Fruit fly (Drosophila melanogaster) S2 (cell line): ENCODE results near the gene CG4073.

Experiments
- CG8478 ChIP-seq: fragments of >200 bp; optimal IDR thresholded peaks from 2 replicates; lab custom pipeline; 2018
- CTCF ChIP-seq, 2 experiments: fragments of >200 bp; optimal IDR thresholded peaks; 2 replicates each; lab custom pipeline; 2018

The CG4073 gene

DNA sequence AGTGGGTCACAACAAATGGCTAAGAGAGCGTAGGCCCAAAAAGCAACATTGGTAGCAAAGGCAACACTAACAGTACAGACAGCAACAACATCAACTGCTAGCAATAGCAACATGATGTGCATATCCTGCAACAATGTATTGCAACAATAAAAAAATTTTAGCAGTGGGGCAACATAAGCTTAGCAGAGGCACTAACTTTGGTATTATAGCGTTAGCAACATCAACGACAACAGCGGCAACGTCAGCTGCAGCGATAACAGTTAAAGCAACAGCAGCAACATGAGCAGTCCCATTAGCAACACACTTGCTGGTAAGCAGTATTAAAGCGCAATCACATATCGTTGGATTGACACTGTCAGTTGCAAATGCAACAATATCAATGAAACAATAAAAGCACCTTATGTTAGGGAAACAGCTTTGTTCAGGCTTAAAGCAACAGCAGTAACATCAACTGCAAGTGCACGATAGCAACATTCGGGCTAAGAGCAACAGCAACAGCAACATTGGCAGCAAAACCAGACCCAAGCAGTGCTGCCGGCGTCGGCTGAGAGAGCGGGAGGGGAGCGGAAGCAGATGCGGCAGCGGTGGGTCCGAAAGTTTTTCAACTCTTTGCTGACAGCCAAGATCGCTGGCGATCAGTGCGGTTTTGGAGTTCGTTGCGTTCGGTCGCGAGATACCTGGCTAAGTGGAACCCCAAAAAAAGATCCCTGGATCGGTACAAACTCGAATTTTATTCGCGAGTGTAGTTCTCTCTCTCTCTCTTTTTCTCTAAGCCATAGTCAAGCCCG is 28.1 kb upstream of the CG4073 start, which contains the start of gene Skel:
Gene Skel (plus strand): TSS at position 637 of the 788 bp plus-strand sequence.
- TF ChIP-seq CTCF (optimal IDR thresholded peaks at IDR 0.05; lab: Kevin White, UChicago): no peak
- no peak for TF ChIP-seq CG8478 (lab: Kevin White, UChicago)

DNA sequence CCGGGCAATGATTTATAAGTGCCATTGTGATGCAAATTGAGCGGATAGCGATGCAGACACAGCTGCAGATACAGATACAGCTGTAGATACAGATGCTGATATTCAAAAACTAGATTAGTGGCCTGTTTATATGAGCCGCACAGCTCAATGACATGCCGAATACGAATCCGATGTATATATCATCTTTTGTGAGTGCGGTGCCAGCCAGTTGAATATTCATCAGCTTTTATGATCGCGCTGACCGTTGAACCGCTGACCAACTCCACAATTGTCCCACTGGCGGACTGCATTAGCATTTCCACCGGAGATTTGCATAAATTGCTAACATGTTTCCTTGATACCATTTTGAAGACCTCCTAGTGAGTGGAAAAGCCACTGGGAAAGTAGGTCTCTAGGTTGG is 27.3 kb upstream of the CG4073 start:
- TF ChIP-seq CTCF (optimal IDR thresholded peaks at IDR 0.05; lab: Kevin White, UChicago) (no peak), CG8478 (lab: Kevin White, UChicago) (no peak)

DNA sequence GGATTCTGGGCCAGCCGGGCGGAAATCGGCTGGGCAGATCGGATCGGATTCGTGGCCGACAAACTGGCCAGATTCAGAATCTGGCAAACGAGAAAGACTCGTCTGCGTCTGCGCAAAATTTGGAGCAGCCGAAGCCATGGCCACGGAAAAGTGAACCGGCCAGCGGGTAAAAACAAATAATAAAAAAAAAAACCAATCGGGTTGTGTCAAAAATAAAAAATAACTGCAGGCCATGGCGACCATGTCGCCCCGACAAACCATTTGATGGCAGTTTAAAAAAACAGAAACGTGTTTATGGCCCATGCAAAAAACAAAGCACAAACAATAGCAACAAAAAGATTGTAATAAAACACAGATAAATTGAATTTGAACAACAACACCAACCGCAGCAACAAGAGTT is 26.4 kb upstream of the CG4073 start:
- TF ChIP-seq CG8478 (lab: Kevin White, UChicago): no peak
- no peak for TF ChIP-seq CTCF (optimal IDR thresholded peaks at IDR 0.05; lab: Kevin White, UChicago)

DNA sequence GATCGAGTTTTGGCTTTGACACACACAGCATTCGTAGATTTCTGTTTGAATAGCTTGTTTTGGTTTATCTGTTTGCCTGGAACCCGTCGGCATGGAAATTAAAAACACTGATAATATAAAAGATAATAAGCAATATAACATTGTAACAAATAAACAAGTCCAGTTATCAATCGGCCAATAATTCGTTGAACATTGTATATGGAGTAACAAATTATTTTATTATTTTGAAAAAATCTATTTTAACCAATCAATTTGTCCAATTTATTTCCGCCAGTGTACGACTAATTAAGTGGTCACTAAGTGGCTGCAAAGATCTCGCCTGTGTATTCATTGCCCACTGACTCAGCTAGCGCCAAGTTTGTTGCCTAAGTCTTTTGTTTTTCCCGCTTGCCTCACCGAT is 25.8 kb upstream of the CG4073 start:
- TF ChIP-seq CG8478 (lab: Kevin White, UChicago) (no peak), CTCF (optimal IDR thresholded peaks at IDR 0.05; lab: Kevin White, UChicago) (no peak)

DNA sequence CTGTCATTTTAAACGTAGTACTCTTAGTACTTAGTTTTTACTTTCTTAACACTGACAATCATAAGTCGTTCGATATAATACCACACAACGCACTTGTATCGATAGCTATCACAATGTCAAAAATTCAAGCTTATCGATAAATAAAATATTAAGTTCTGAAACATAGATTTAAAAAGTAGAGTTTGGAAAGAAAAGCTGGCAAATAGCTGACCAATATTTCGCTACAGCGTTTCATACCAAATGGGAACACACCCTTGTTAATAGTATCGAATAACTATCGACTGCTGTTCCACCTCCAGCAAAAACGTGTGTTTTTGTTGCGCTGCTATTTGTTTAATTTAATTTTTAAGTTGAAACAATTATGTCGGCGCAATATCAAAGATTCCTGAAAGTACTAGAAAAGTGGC is 18.2 kb upstream of the CG4073 start, which contains the start of the genes pug, CG14683 and CG46459:
Gene pug (plus strand): TSS at position 164 of the 407 bp plus-strand sequence.
Gene CG14683 (plus strand): TSS at position 277 of the 407 bp plus-strand sequence.
Gene CG46459 (plus strand): TSS at position 277 of the 407 bp plus-strand sequence.
- TF ChIP-seq CTCF (optimal IDR thresholded peaks at IDR 0.05; lab: Kevin White, UChicago) (no peak), CG8478 (lab: Kevin White, UChicago) (no peak)

DNA sequence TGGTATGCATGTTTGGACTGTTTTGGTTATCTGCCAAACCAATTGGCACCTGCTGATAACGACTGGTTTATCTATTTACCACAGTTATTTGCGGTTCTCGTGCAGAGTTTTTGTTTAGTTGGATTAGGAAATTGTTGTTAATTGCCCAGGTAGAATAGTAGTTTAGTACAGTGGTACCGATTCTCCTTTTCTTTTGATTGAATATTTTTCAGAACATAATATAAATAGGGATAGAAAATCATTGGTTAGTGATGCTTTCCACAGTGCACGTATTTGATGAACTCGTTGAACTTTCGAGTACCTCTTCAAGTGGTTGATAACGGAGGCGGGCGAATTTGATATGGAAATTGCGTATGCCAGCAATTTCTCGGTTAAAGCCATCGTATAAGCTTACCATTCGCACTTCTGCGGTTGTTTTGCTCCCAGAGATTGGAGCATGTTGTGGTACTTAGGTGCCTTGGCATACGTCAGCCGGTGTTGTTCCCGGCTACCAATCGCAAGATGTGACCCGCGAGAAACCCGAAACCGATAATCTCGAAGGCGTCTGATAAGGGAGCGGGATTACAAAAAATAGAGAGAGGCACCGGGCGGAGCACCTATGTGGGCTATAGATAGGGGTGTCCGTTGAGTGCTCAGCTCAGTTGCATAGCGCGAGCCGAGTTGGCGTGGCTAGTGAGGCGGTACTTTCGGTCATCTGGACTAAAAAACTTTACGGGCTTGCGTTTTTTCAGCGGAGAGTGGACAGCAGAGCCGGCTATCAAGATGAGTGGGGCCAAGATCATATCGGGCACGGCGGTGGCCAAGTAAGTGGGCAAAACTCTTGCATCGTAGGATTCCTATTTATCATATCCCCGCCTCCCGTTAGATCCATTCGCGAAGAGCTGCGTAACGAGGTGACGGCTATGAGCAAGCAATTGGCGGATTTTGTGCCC is 15.3 kb upstream of the CG4073 start:
- TF ChIP-seq CG8478 (lab: Kevin White, UChicago) (no peak), CTCF (optimal IDR thresholded peaks at IDR 0.05; lab: Kevin White, UChicago) (no peak)

DNA sequence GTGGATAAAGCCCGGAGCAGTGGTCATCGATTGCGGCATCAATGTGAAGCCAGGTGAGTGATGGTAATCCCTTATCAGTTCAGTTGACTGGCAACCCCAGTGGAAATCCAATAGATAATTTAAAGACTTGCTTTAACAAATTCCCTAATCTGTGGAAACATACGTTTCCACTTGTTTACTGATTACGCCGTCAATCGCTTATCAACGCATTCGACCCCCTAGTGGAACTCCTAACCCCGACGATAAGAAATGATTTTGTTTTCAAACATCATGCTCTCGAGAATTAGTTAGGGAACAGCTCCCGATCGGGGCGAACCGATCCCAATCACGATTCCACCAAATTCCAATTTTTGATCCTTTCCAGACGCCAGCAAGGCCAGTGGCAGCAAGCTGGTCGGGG is 14.0 kb upstream of the CG4073 start:
- TF ChIP-seq CG8478 (lab: Kevin White, UChicago) (no peak), CTCF (optimal IDR thresholded peaks at IDR 0.05; lab: Kevin White, UChicago) (no peak)

DNA sequence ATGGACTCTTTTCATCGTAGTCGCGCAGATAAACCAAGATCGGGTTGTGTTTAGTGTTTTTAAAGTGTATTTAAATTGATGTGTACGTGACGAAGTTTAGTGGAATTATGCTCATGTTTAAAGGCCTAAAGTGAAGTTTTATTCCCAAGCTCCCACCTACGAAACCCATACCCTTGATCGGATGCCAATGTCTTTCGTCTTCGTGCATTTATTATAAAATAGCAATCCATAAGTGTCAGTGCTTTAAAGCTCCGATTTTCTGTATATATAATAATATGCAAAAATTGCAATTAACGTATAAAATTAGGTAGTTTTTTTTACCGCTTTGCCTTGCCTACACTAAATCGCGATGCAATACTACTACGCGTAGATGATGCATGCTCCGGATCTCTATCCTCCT is 9.6 kb upstream of the CG4073 start, which contains the start of gene CG31391:
Gene CG31391 (minus strand): TSS at position 101 of the 400 bp plus-strand sequence.
- TF ChIP-seq CG8478 (lab: Kevin White, UChicago): no peak
- no peak for TF ChIP-seq CTCF (optimal IDR thresholded peaks at IDR 0.05; lab: Kevin White, UChicago)

DNA sequence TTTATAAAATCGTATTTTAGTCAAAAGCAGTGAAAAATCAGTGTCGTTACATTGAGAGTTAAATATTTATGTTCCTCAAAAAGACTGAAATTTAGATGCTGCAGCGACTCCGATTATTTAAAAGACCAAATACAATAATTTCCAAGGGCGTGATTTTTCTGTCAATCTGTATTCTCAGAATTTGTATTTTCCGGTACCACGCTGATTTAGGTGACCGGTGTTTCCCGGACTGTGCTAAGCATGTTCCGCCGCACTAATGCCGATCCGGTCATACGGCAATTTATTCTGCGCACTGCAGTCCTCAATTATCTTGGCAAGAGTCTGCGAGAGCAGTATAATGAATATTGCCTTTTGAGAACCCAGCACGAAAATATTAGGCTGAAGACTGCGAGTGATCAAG is 7.8 kb upstream of the CG4073 start, which contains the start of the genes CG31467 and CG14684:
Gene CG31467 (minus strand): TSS at position 101 of the 400 bp plus-strand sequence.
Gene CG14684 (plus strand): TSS at position 212 of the 400 bp plus-strand sequence.
- TF ChIP-seq CG8478 (lab: Kevin White, UChicago) (no peak), CTCF (optimal IDR thresholded peaks at IDR 0.05; lab: Kevin White, UChicago) (no peak)

DNA sequence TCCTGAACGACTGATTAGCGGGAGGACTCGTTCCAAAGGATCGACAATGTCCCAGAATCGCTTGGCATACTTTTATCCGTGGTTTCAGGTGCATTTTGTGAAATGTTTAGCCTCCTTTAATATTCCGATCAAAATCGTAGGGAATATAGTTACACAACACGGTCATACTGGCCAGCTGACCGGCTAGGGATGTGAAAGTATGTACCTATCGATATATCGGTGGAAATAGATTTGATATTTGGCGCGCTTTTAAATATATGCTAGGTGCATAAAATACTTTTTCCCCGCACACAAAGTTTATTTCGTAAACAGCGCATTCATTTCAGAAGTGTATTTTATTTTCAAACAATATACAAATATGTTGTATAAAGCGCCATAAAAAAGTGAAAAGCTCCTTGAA is 6.4 kb upstream of the CG4073 start, which contains the start of gene CG31278:
Gene CG31278 (minus strand): TSS at position 172 of the 400 bp plus-strand sequence.
- no peak for TF ChIP-seq CTCF (optimal IDR thresholded peaks at IDR 0.05; lab: Kevin White, UChicago)
- no peak for TF ChIP-seq CG8478 (lab: Kevin White, UChicago)

DNA sequence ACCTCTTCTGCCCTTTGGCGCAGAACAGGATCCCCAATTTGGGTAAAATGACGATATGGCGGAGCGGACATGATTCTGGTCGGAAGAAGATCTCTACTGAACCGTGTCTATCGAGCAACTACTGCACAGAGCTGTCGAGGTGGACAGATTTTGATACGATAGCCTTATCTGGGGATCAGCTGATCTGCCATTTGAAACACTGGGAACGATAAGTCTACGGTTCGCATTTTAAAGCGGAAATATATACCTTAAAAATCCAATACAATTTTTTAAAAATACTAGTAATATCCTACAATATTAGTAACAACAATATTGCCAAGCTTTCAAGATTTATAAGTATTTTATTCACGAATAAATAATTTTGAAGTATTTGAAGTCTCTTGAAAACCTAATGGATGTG is 5.3 kb upstream of the CG4073 start, which contains the start of gene CG31373:
Gene CG31373 (minus strand): TSS at position 101 of the 400 bp plus-strand sequence.
- TF ChIP-seq CG8478 (lab: Kevin White, UChicago) (no peak), CTCF (optimal IDR thresholded peaks at IDR 0.05; lab: Kevin White, UChicago) (no peak)

DNA sequence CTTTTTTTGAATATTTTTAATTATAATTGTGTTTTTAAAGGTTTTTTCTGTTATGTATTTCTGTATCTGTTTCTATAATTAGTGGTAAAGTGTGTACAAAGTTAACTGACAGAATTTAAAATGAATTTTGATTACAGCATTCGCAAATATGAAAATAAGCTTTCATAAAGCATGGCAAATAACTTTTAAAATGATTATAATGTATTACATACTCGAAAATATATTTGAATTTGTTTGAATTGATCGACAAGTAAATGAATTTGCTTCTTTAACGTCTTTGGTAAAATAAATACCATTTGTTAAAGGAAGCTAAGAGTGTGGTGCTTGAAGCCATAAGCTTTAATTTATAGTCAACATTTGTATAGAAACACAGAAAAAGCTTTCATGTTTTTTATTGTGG is 3.5 kb upstream of the CG4073 start, which contains the start of gene CG14689:
Gene CG14689 (minus strand): TSS at position 101 of the 400 bp plus-strand sequence.
- TF ChIP-seq CTCF (optimal IDR thresholded peaks at IDR 0.05; lab: Kevin White, UChicago): no peak
- TF ChIP-seq CG8478 (lab: Kevin White, UChicago): no peak

DNA sequence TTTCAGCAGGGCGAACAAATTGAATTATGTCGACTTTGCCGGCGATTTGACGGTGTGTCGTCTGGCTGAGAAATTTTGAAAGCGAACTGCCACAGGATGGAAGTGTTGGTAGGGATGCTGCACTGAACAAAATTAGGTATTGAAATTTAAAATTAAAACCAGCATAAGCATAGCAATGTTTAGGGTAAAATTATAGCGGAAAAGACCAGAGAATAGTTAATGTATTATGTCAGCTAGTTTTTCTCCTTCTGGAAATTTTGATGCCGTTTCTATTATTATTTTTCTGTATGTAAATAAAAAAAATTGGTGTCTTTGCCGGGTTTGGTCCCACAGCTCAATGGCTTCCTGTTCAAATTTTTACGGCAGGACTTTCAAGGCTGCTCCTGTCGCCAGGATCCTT is 12.1 kb downstream of the CG4073 start:
- TF ChIP-seq CTCF (optimal IDR thresholded peaks at IDR 0.05; lab: Kevin White, UChicago) (no peak), CG8478 (lab: Kevin White, UChicago) (no peak)

DNA sequence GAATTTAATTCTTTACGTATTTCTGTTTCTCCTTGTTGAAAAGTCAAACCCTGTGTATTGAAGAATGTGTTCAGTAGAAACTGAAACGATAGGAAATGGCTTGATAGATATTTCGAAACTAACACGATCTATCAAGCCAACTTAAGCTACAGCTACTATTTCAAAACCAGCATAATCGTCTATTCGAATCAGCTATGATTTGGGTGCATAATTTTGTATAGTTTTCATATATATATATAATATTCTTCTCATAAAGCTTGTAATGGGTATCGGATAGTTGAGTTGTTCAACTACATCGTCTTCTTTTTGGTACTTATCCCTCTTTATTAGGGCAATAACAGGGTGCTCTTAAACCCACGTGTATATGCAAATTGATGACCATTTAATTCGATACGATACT is 21.3 kb downstream of the CG4073 start, which contains the start of gene tomboy20:
Gene tomboy20 (minus strand): TSS at position 101 of the 400 bp plus-strand sequence.
- TF ChIP-seq CTCF (optimal IDR thresholded peaks at IDR 0.05; lab: Kevin White, UChicago) (no peak), CG8478 (lab: Kevin White, UChicago) (no peak)
